Fruit fly (Drosophila melanogaster): ENCODE measurements around the gene rudhira.

DNA sequence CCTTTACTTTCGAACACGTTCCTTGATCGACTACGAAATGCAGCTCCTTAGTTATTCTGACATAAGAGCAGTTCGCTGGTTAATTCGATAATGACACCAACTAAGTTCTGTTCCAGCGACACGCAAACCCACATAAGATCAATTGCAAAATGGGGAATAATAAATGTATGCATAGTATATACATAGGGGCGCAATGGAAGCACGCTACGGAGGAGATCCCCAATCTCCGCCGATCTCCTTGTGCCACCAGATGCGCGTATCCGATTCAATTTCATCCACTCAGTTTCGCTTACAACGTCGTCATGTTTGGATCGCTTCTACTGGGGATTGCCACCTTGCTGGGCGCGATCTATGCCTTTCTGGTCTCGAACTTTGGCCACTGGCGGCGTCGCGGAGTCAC lies 22.6 kb downstream of the rudhira start, which contains the start of gene Cyp28c1:
- TF ChIP-seq ovo (GFP tag; optimal IDR thresholded peaks at IDR 0.05) (no peak), CG1620 (GFP tag; optimal IDR thresholded peaks at IDR 0.05) (no peak), Crg-1 (GFP tag; optimal IDR thresholded peaks at IDR 0.05) (no peak), CG7045 (GFP tag; optimal IDR thresholded peaks at IDR 0.05) (no peak), pad (GFP tag; optimal IDR thresholded peaks at IDR 0.05) (no peak), bab1 (GFP tag; optimal IDR thresholded peaks at IDR 0.05) (no peak), kay (GFP tag; ENCODE audit: borderline replicate concordance) (no peak), toe (GFP tag; optimal IDR thresholded peaks at IDR 0.05) (no peak), CG11617 (GFP tag; optimal IDR thresholded peaks at IDR 0.05) (no peak), Mnt (GFP tag; optimal IDR thresholded peaks at IDR 0.05) (no peak)
